Worm (Caenorhabditis elegans): ENCODE measurements around the gene B0393.5.
A peak's percentile ranks its signal among the peaks of the same experiment; 100 is the strongest.
"Not testable (repeated sequence)": the region's sequence is repeated elsewhere in the genome, so short reads cannot be mapped to it uniquely, and the experiment has no call there.

B0393.5 gene

DNA sequence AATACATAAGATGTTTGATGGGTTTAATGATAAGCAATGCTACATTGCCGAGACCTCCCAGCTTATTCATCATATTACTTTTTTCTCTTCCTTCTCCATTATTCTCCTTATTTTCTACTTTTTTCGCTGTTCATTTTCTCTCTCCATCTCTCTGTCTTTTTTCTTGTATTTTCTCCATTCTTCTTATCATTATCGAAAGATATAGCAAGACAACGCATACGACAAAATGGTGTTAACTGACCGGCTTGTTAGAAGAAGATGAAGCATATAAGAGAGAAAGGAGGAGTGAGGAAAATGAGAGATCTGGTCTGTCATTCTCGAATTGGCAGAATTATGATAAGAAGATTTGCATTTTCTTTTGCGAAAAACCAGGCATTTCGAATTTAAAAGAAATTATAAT, 1.3 kb downstream of the B0393.5 start:
- peak in 1 of 6 experiments; percentile 5 for TF ChIP-seq elt-3 (tag; optimal IDR thresholded peaks at IDR 0.05)
- no peak for TF ChIP-seq nhr-84 (tag; optimal IDR thresholded peaks at IDR 0.05)
- TF ChIP-seq aly-2 (tag; optimal IDR thresholded peaks at IDR 0.05): no peak
- TF ChIP-seq egl-27 (tag; optimal IDR thresholded peaks at IDR 0.05): no peak
- TF ChIP-seq blmp-1 (tag; optimal IDR thresholded peaks at IDR 0.05): peak; percentile 59
- peak; percentile 39 for TF ChIP-seq elt-2 (tag; optimal IDR thresholded peaks at IDR 0.05)
- no peak for TF ChIP-seq pqm-1 (tag; optimal IDR thresholded peaks at IDR 0.05)
- no peak for TF ChIP-seq jun-1 (tag; optimal IDR thresholded peaks at IDR 0.05)
- no peak for TF ChIP-seq nhr-12 (tag; optimal IDR thresholded peaks at IDR 0.05)
- no peak for TF ChIP-seq swsn-7 (tag; optimal IDR thresholded peaks at IDR 0.05)
- TF ChIP-seq sox-4 (tag; optimal IDR thresholded peaks at IDR 0.05): no peak
- no peak for TF ChIP-seq grh-1 (GFP tag; IDR thresholded peaks at IDR 0.05)

- TF ChIP-seq elt-3 (tag; optimal IDR thresholded peaks at IDR 0.05) (peak in 1 of 6 experiments; percentile 14), grh-1 (GFP tag; IDR thresholded peaks at IDR 0.05) (no peak), C16A3.4 (tag; optimal IDR thresholded peaks at IDR 0.05) (no peak), blmp-1 (tag; optimal IDR thresholded peaks at IDR 0.05) (peak; percentile 94)
These were observed 2.5 kb downstream of the B0393.5 start for ce11 chrIII:4767869-4768645.

DNA sequence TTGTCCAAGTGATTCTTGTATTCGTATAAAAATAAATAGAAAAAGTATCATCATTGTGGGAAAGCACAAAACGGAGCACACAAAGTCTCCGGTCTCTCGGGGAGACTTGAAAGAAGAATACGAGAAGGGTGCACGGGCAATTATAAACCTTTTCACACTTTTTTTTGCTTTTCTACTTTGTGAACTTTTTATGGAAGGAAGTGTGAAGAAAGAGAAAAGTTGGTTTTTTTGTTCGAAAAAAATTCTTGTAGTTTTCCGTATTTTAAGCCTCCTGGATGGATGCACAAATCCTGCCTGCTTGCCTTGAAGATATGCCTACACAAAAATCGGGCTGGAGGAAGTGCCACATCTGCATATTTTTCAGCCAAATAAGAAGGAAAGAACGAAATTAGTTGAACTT, 12.4 kb downstream of the B0393.5 start, which contains the start of gene B0393.7:
Gene B0393.7 (minus strand): TSS at position 101 of the 400 bp plus-strand sequence.
- TF ChIP-seq nhr-28 (tag; optimal IDR thresholded peaks at IDR 0.05) (no peak), unc-62 (GFP tag; optimal IDR thresholded peaks at IDR 0.05) (no peak)

DNA sequence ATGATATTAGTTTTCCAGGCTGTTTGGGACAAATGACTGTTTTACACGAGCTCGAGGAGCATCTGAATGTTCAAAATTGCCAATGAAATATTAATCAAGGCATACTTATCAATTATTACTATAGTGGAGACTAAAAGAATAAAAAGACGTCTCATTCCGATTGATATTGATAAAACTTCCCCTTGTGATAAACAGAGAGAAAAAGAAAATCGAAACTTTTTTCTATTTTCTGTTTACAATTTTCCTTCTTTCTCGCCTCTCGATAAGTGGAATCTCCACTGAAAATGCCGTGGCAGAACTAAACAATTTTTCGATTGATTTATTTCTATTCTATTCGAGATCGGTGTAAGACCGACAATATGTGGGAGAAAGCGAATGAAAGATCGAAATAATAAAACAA, 14.3 kb downstream of the B0393.5 start, which contains the start of gene B0393.9:
Gene B0393.9 (minus strand): TSS at position 303 of the 400 bp plus-strand sequence.
- TF ChIP-seq unc-62 (GFP tag; optimal IDR thresholded peaks at IDR 0.05): no peak
- TF ChIP-seq blmp-1 (tag; optimal IDR thresholded peaks at IDR 0.05): peak; percentile 53
- no peak for TF ChIP-seq unc-98 (GFP tag; IDR thresholded peaks at IDR 0.05)
- TF ChIP-seq fkh-8 (tag; optimal IDR thresholded peaks at IDR 0.05): no peak
- peak; percentile 25 for TF ChIP-seq elt-2 (tag; optimal IDR thresholded peaks at IDR 0.05)

DNA sequence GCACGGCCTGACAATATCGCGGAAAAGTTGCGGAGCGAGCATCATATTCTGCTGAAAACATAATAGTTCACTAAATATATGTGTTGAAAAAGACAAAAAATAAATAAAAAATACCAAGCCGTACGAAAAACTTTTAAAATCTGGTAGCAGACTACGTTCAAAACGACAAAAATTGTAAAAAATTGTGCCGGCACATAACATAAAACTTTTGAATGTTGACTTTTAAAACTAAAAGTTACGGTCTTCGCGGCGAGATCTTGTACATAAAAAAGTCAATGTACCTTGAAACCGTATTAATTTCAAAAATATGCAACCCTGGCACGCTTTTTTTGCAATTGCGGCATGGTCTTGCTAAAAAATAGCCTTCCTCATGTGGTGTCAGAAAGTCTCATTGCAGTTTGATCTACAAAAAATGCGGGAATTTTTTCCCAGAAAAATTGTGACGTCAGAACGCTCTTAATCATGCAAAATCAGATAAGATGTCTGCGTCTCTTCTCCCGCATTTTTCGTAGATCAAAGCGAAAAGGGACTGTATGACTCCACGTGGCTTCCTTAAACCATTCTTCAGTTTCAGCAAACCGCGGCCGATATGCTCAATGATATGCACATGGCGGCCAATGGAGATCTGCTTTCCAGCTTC, 16.5 kb downstream of the B0393.5 start, which contains the start of the genes gex-5 and C38D4.10:
Gene gex-5 (minus strand): TSS at position 51 of the 640 bp plus-strand sequence.
Gene C38D4.10 (plus strand): TSS at position 590 of the 640 bp plus-strand sequence.
- not testable (repeated sequence) for TF ChIP-seq aly-2 (tag; optimal IDR thresholded peaks at IDR 0.05); unc-86 (tag; optimal IDR thresholded peaks at IDR 0.05); nhr-85 (tag)

- TF ChIP-seq ceh-63 (GFP tag; optimal IDR thresholded peaks at IDR 0.05); xbp-1 (tag; optimal IDR thresholded peaks at IDR 0.05); grh-1 (GFP tag; IDR thresholded peaks at IDR 0.05): not testable (repeated sequence)
These were observed 19.6 kb downstream of the B0393.5 start, which contains the start of gene enu-3.2 for ce11 chrIII:4785131-4785530. enu-3.2 (minus strand) TSS chrIII:4785235.

- TF ChIP-seq zag-1 (tag; optimal IDR thresholded peaks at IDR 0.05) (no peak), lin-35 (GFP tag; optimal IDR thresholded peaks at IDR 0.05) (peak; percentile 58 to 81), blmp-1 (tag; optimal IDR thresholded peaks at IDR 0.05) (peak; percentile 74), lsy-2 (tag; optimal IDR thresholded peaks at IDR 0.05) (peak in 1 of 2 experiments; percentile 56), vab-15 (tag; optimal IDR thresholded peaks at IDR 0.05) (no peak), F16B12.6 (tag; optimal IDR thresholded peaks at IDR 0.05) (peak; percentile 80), efl-1 (optimal IDR thresholded peaks at IDR 0.05) (peak; percentile 16 to 70), efl-1 (GFP tag; optimal IDR thresholded peaks at IDR 0.05 in 1 of 2) (peak; percentile 82 to 97), dpl-1 (GFP tag; optimal IDR thresholded peaks at IDR 0.05) (peak; percentile 68 to 85 (median 73))
These were observed 20.1 kb downstream of the B0393.5 start, which contains the start of gene mel-28 for ce11 chrIII:4785714-4786113. mel-28 (plus strand) TSS chrIII:4786080.

Measured in whole organism, L1 larva.